Worm (Caenorhabditis elegans): Measurements from ENCODE around the gene chil-13.

Gene chil-13

ce11 chrII:9407020-9407419 is 31.1 kb downstream of the chil-13 start, which contains the start of gene mpz-6:
Gene mpz-6, minus strand, starts transcription at chrII:9407120.
- TF ChIP-seq ceh-30 (tag; optimal IDR thresholded peaks at IDR 0.05): no peak
- TF ChIP-seq sox-4 (tag; optimal IDR thresholded peaks at IDR 0.05): no peak
- no peak for TF ChIP-seq lin-11 (tag; optimal IDR thresholded peaks at IDR 0.05)
- no peak for TF ChIP-seq mec-3 (tag; optimal IDR thresholded peaks at IDR 0.05; ENCODE audit: borderline replicate concordance)
- TF ChIP-seq ets-4 (tag; optimal IDR thresholded peaks at IDR 0.05): no peak
- no peak for TF ChIP-seq elt-2 (tag; optimal IDR thresholded peaks at IDR 0.05)
- TF ChIP-seq ceh-14 (tag; optimal IDR thresholded peaks at IDR 0.05): no peak
- no peak for TF ChIP-seq ceh-48 (tag; optimal IDR thresholded peaks at IDR 0.05)
- no peak for TF ChIP-seq C38D4.7 (GFP tag; optimal IDR thresholded peaks at IDR 0.05)
- no peak for TF ChIP-seq npax-4 (tag; optimal IDR thresholded peaks at IDR 0.05)
- TF ChIP-seq pax-1 (tag; optimal IDR thresholded peaks at IDR 0.05): no peak
- no peak for TF ChIP-seq ztf-16 (tag; optimal IDR thresholded peaks at IDR 0.05)
- no peak for TF ChIP-seq eyg-1 (tag; optimal IDR thresholded peaks at IDR 0.05)
- no peak for TF ChIP-seq unc-86 (tag; optimal IDR thresholded peaks at IDR 0.05)
- TF ChIP-seq sdc-2 (tag; optimal IDR thresholded peaks at IDR 0.05): no peak
- TF ChIP-seq ahr-1 (tag; optimal IDR thresholded peaks at IDR 0.05): no peak
- TF ChIP-seq nhr-11 (tag; optimal IDR thresholded peaks at IDR 0.05): no peak
- TF ChIP-seq fax-1 (tag; optimal IDR thresholded peaks at IDR 0.05): no peak
- no peak for TF ChIP-seq ceh-6 (GFP tag; optimal IDR thresholded peaks at IDR 0.05)

- TF ChIP-seq ref-2 (tag; optimal IDR thresholded peaks at IDR 0.05) (no peak), ceh-2 (tag; optimal IDR thresholded peaks at IDR 0.05) (no peak), ceh-31 (tag; optimal IDR thresholded peaks at IDR 0.05) (no peak), pat-9 (tag; optimal IDR thresholded peaks at IDR 0.05) (no peak), hlh-6 (tag; optimal IDR thresholded peaks at IDR 0.05) (no peak), fax-1 (tag; optimal IDR thresholded peaks at IDR 0.05) (no peak), ama-1 (optimal IDR thresholded peaks at IDR 0.05) (no peak), sox-2 (GFP tag; IDR thresholded peaks at IDR 0.05) (no peak), tbx-2 (tag; optimal IDR thresholded peaks at IDR 0.05) (no peak), nfya-1 (tag; optimal IDR thresholded peaks at IDR 0.05) (no peak), ceh-24 (tag; optimal IDR thresholded peaks at IDR 0.05) (no peak)
Observed at ce11 chrII:9403846-9404245, 34.3 kb downstream of the chil-13 start, which contains the start of gene Y51B9A.5. Gene Y51B9A.5, plus strand, starts transcription at chrII:9404146.

- TF ChIP-seq K09A11.1 (tag; optimal IDR thresholded peaks at IDR 0.05; ENCODE audit: insufficient read depth): no peak
- TF ChIP-seq ahr-1 (tag; optimal IDR thresholded peaks at IDR 0.05): no peak
- TF ChIP-seq ceh-30 (tag; optimal IDR thresholded peaks at IDR 0.05): no peak
- no peak for TF ChIP-seq ceh-6 (GFP tag; optimal IDR thresholded peaks at IDR 0.05)
- TF ChIP-seq odd-2 (tag; optimal IDR thresholded peaks at IDR 0.05): no peak
- no peak for TF ChIP-seq F13H6.1 (tag; optimal IDR thresholded peaks at IDR 0.05)
- TF ChIP-seq pha-4 (tag; optimal IDR thresholded peaks at IDR 0.05): no peak
- no peak for TF ChIP-seq lin-11 (tag; optimal IDR thresholded peaks at IDR 0.05)
- TF ChIP-seq ceh-22 (tag; optimal IDR thresholded peaks at IDR 0.05): no peak
- TF ChIP-seq hlh-6 (tag; optimal IDR thresholded peaks at IDR 0.05): no peak
- TF ChIP-seq fkh-6 (tag; optimal IDR thresholded peaks at IDR 0.05): no peak
Observed at ce11 chrII:9403087-9403486, 35.0 kb downstream of the chil-13 start, which contains the start of gene Y51B9A.6. Gene Y51B9A.6, minus strand, starts transcription at chrII:9403187.

- TF ChIP-seq madf-2 (tag; optimal IDR thresholded peaks at IDR 0.05) (no peak), ttx-3 (tag; optimal IDR thresholded peaks at IDR 0.05) (no peak), ceh-31 (tag; optimal IDR thresholded peaks at IDR 0.05) (no peak), unc-86 (tag; optimal IDR thresholded peaks at IDR 0.05) (no peak), sox-2 (GFP tag; IDR thresholded peaks at IDR 0.05) (no peak), fkh-6 (tag; optimal IDR thresholded peaks at IDR 0.05) (no peak), sdc-2 (tag; optimal IDR thresholded peaks at IDR 0.05) (no peak), ztf-16 (tag; optimal IDR thresholded peaks at IDR 0.05) (no peak), C38D4.7 (GFP tag; optimal IDR thresholded peaks at IDR 0.05) (no peak)
Observed at ce11 chrII:9399746-9400145, 38.4 kb downstream of the chil-13 start, which contains the start of gene Y51B9A.7. Gene Y51B9A.7, plus strand, starts transcription at chrII:9400046.
